Fruit fly (Drosophila melanogaster): Measurements from ENCODE around the gene Cad96Ca.
A peak's percentile ranks its signal among the peaks of the same experiment; 100 is the strongest.

Cad96Ca gene

DNA sequence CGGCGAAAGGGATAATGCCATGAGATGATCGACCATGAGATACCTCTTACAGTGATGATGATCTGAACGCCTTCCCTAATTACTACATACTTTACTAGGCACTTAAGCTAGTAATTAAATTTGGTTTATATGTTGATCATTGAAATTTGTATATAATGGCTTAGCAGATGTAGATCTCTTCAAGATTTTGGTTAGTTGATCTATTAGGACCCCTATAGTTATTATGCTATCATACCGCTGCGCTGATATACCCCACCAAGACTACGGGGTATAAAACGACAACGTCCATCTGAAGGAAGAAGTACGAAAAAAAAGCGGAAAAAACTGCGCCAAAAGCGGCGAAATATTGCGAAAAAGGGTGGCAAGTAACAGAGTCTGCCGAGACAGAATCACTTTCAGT, 33.8 kb downstream of the Cad96Ca start (continued):
- TF ChIP-seq CG15601 (tag; optimal IDR thresholded peaks at IDR 0.05) (no peak), Dll (GFP tag; IDR thresholded peaks at IDR 0.05; ENCODE audit: partially characterized antibody) (no peak), CG11085 (GFP tag; IDR thresholded peaks at IDR 0.05) (no peak), Xbp1 (GFP tag; optimal IDR thresholded peaks at IDR 0.05) (peak; percentile 8), zfh1 (GFP tag; IDR thresholded peaks at IDR 0.05) (peak; percentile 21; the same call in 1 of the 3 replicates), CG11723 (GFP tag; optimal IDR thresholded peaks at IDR 0.05) (no peak), Stat92E (GFP tag; optimal IDR thresholded peaks at IDR 0.05) (no peak), shn (GFP tag; optimal IDR thresholded peaks at IDR 0.05) (no peak), CG4424 (GFP tag; optimal IDR thresholded peaks at IDR 0.05) (peak; percentile 48), tio (GFP tag; optimal IDR thresholded peaks at IDR 0.05) (no peak), CG5953 (GFP tag; IDR thresholded peaks at IDR 0.05) (no peak), CG7556 (GFP tag; optimal IDR thresholded peaks at IDR 0.05) (peak; percentile 25), Neu2 (GFP tag; optimal IDR thresholded peaks at IDR 0.05; ENCODE audit: borderline replicate concordance) (no peak), dati (GFP tag; IDR thresholded peaks at IDR 0.05) (no peak), CG1792 (GFP tag; optimal IDR thresholded peaks at IDR 0.05) (no peak), br (optimal IDR thresholded peaks at IDR 0.05) (no peak), cato (GFP tag; optimal IDR thresholded peaks at IDR 0.05; ENCODE audit: borderline replicate concordance) (no peak), Blimp-1 (GFP tag; optimal IDR thresholded peaks at IDR 0.05) (peak; percentile 39), PHDP (tag; optimal IDR thresholded peaks at IDR 0.05) (no peak), zen2 (GFP tag; IDR thresholded peaks at IDR 0.05; ENCODE audit: partially characterized antibody) (no peak), CTCF (GFP tag; optimal IDR thresholded peaks at IDR 0.05) (no peak), CG9727 (GFP tag; optimal IDR thresholded peaks at IDR 0.05) (peak; percentile 67), CG18262 (tag; optimal IDR thresholded peaks at IDR 0.05) (peak; percentile 70), D19B (GFP tag; optimal IDR thresholded peaks at IDR 0.05) (peak; percentile 83), Max (GFP tag; optimal IDR thresholded peaks at IDR 0.05) (no peak), CG30431 (GFP tag; optimal IDR thresholded peaks at IDR 0.05) (peak; percentile 15), kah (GFP tag; optimal IDR thresholded peaks at IDR 0.05) (no peak), H15 (GFP tag; IDR thresholded peaks at IDR 0.05) (no peak), CG11456 (GFP tag; IDR thresholded peaks at IDR 0.05) (no peak), CG2712 (tag; optimal IDR thresholded peaks at IDR 0.05) (peak; percentile 58), Antp (GFP tag; optimal IDR thresholded peaks at IDR 0.05) (no peak), CG32772 (GFP tag; IDR thresholded peaks at IDR 0.05) (no peak), CG14050 (GFP tag; IDR thresholded peaks at IDR 0.05) (no peak), Ssrp (tag; optimal IDR thresholded peaks at IDR 0.05) (peak; percentile 2), sqz (GFP tag; optimal IDR thresholded peaks at IDR 0.05) (peak; percentile 27), Dek (tag; optimal IDR thresholded peaks at IDR 0.05) (no peak), gsb-n (tag; optimal IDR thresholded peaks at IDR 0.05) (no peak), onecut (GFP tag; IDR thresholded peaks at IDR 0.05) (no peak), CG13296 (GFP tag; optimal IDR thresholded peaks at IDR 0.05) (no peak), ato (GFP tag; IDR thresholded peaks at IDR 0.05; ENCODE audit: partially characterized antibody) (no peak), CG4360 (GFP tag; IDR thresholded peaks at IDR 0.05) (no peak), phol (tag; optimal IDR thresholded peaks at IDR 0.05) (peak; percentile 58), row (GFP tag; IDR thresholded peaks at IDR 0.05) (peak; percentile 53), Six4 (GFP tag; optimal IDR thresholded peaks at IDR 0.05) (peak; percentile 53), CG10267 (tag; optimal IDR thresholded peaks at IDR 0.05) (peak; percentile 48), Dfd (GFP tag; optimal IDR thresholded peaks at IDR 0.05) (no peak), CG1603 (tag; optimal IDR thresholded peaks at IDR 0.05) (peak; percentile 58), knrl (GFP tag; IDR thresholded peaks at IDR 0.05; ENCODE audit: partially characterized antibody) (no peak), ftz-f1 (GFP tag; optimal IDR thresholded peaks at IDR 0.05) (no peak), dm (GFP tag; optimal IDR thresholded peaks at IDR 0.05) (no peak), CG1529 (GFP tag; optimal IDR thresholded peaks at IDR 0.05) (no peak), CG10979 (tag; optimal IDR thresholded peaks at IDR 0.05) (peak; percentile 71)
